Worm (Caenorhabditis elegans) whole organism, early embryonic: Measurements from ENCODE around the gene cyp-33C8.

Source experiments
- B0310.2 ChIP-seq: sonication (generic microtip); optimal IDR thresholded peaks from 2 replicates; lab custom pipeline; 2016; ENCODE audit warnings: mild to moderate bottlenecking, missing genetic modification characterization, missing compliant biosample characterization
- F13C5.2 ChIP-seq: sonication (generic microtip); optimal IDR thresholded peaks from 2 replicates; lab custom pipeline; 2017; ENCODE audit warnings: mild to moderate bottlenecking, missing genetic modification characterization, inconsistent platforms, missing compliant biosample characterization
- aly-1 ChIP-seq: sonication (generic microtip); optimal IDR thresholded peaks from 2 replicates; lab custom pipeline; 2016; ENCODE audit warnings: missing genetic modification characterization, missing compliant biosample characterization
- ama-1 ChIP-seq: fragments of 150-350 bp; optimal IDR thresholded peaks from 2 replicates; lab custom pipeline; 2014
- ceh-13 ChIP-seq: fragments of 200-800 bp; sonication (Bioruptor generic); optimal IDR thresholded peaks from 2 replicates; lab custom pipeline; 2018; ENCODE audit warnings: mild to moderate bottlenecking, missing genetic modification characterization, missing compliant biosample characterization
- ceh-36 ChIP-seq: sonication (generic microtip); optimal IDR thresholded peaks from 2 replicates; lab custom pipeline; 2016; ENCODE audit warnings: missing genetic modification characterization, inconsistent platforms, missing compliant biosample characterization
- ets-7 ChIP-seq: sonication (generic microtip); optimal IDR thresholded peaks from 2 replicates; lab custom pipeline; 2016; ENCODE audit warnings: missing genotype, missing genetic modification characterization, missing compliant biosample characterization
- flt-1 ChIP-seq: fragments of 200-800 bp; sonication (Bioruptor generic); IDR thresholded peaks from 2 replicates; pipeline ENCODE4 v1.3.6; 2022; ENCODE audit warnings: missing genetic modification characterization, missing compliant biosample characterization
- hmbx-1 ChIP-seq: sonication (generic microtip); optimal IDR thresholded peaks from 2 replicates; lab custom pipeline; 2016; ENCODE audit warnings: mild to moderate bottlenecking, missing genetic modification characterization, missing compliant biosample characterization
- hmg-4 ChIP-seq: fragments of 200-800 bp; sonication (Bioruptor generic); optimal IDR thresholded peaks from 2 replicates; lab custom pipeline; 2018; ENCODE audit warnings: mild to moderate bottlenecking, missing genetic modification characterization, missing compliant biosample characterization
- hnd-1 ChIP-seq: sonication (generic microtip); optimal IDR thresholded peaks from 2 replicates; lab custom pipeline; 2016; ENCODE audit warnings: missing genetic modification characterization, missing compliant biosample characterization
- pes-1 ChIP-seq: fragments of 200-800 bp; sonication (Bioruptor generic); IDR thresholded peaks from 2 replicates; pipeline ENCODE4 v1.3.6; 2022; ENCODE audit warnings: missing genetic modification reagents, missing genetic modification characterization, missing compliant biosample characterization
- scrt-1 ChIP-seq: fragments of 200-800 bp; sonication (Bioruptor generic); IDR thresholded peaks from 2 replicates; pipeline ENCODE4 v1.3.6; 2022; ENCODE audit warnings: missing genetic modification characterization, missing compliant biosample characterization
- sea-1 ChIP-seq: fragments of 200-800 bp; sonication (Bioruptor generic); conservative IDR thresholded peaks from 2 replicates; pipeline ENCODE4 v1.3.6; 2022; ENCODE audit warnings: missing genetic modification characterization, missing compliant biosample characterization
- tbx-11 ChIP-seq: fragments of 200-800 bp; sonication (Bioruptor generic); IDR thresholded peaks from 2 replicates; pipeline ENCODE4 v1.3.6; 2022; ENCODE audit warnings: missing genetic modification characterization, missing compliant biosample characterization
- tbx-37 ChIP-seq: fragments of 200-800 bp; sonication (Bioruptor generic); conservative IDR thresholded peaks from 2 replicates; pipeline ENCODE4 v1.3.6; 2022; ENCODE audit warnings: missing genetic modification reagents, missing genetic modification characterization, missing compliant biosample characterization
- tra-4 ChIP-seq: sonication (generic microtip); optimal IDR thresholded peaks from 2 replicates; lab custom pipeline; 2017; ENCODE audit warnings: missing genetic modification characterization, missing compliant biosample characterization

The cyp-33C8 gene

ce11 chrV:3808336-3808735 lies 5.0 kb upstream of the cyp-33C8 start, which contains the start of gene srw-6:
TSS of gene srw-6 (plus strand) at chrV:3808636.
- TF ChIP-seq aly-1 (tag; lab: Kevin White, UChicago) (no peak), tbx-11 (GFP tag; lab: Robert Waterston, UW) (no peak), F13C5.2 (tag; lab: Kevin White, UChicago) (no peak), tbx-37 (no peak), ets-7 (tag; lab: Kevin White, UChicago) (no peak), pes-1 (GFP tag; lab: Robert Waterston, UW) (no peak), B0310.2 (tag; lab: Kevin White, UChicago) (no peak), ceh-36 (tag; lab: Kevin White, UChicago) (no peak), sea-1 (GFP tag; lab: Robert Waterston, UW) (no peak), ceh-13 (GFP tag; lab: Kevin White, UChicago) (no peak), scrt-1 (GFP tag; lab: Robert Waterston, UW) (no peak)

ce11 chrV:3807846-3808245 lies 4.5 kb upstream of the cyp-33C8 start:
- TF ChIP-seq ama-1 (no peak), hmbx-1 (tag; lab: Kevin White, UChicago) (no peak), aly-1 (tag; lab: Kevin White, UChicago) (no peak), tbx-11 (GFP tag; lab: Robert Waterston, UW) (no peak), ceh-13 (GFP tag; lab: Kevin White, UChicago) (no peak), flt-1 (no peak), sea-1 (GFP tag; lab: Robert Waterston, UW) (no peak)

- TF ChIP-seq ama-1 (no peak), tbx-11 (GFP tag; lab: Robert Waterston, UW) (no peak), flt-1 (no peak), scrt-1 (GFP tag; lab: Robert Waterston, UW) (no peak), B0310.2 (tag; lab: Kevin White, UChicago) (no peak), sea-1 (GFP tag; lab: Robert Waterston, UW) (no peak), tra-4 (no peak), hmg-4 (GFP tag; lab: Kevin White, UChicago) (no peak), hmbx-1 (tag; lab: Kevin White, UChicago) (no peak), ceh-13 (GFP tag; lab: Kevin White, UChicago) (no peak), aly-1 (tag; lab: Kevin White, UChicago) (no peak), ets-7 (tag; lab: Kevin White, UChicago) (no peak), F13C5.2 (tag; lab: Kevin White, UChicago) (no peak), ceh-36 (tag; lab: Kevin White, UChicago) (no peak), pes-1 (GFP tag; lab: Robert Waterston, UW) (no peak), tbx-37 (no peak), hnd-1 (tag; lab: Kevin White, UChicago) (no peak)
Measured at ce11 chrV:3805961-3806360, 2.6 kb upstream of the cyp-33C8 start, which contains the start of gene srw-7. TSS of gene srw-7 (plus strand) at chrV:3806261.

- TF ChIP-seq sea-1 (GFP tag; lab: Robert Waterston, UW): no peak
- TF ChIP-seq flt-1: no peak
- TF ChIP-seq ama-1: no peak
- no peak for TF ChIP-seq hnd-1 (tag; lab: Kevin White, UChicago)
- TF ChIP-seq ceh-13 (GFP tag; lab: Kevin White, UChicago): no peak
- TF ChIP-seq tbx-37: no peak
- TF ChIP-seq pes-1 (GFP tag; lab: Robert Waterston, UW): no peak
- TF ChIP-seq hmbx-1 (tag; lab: Kevin White, UChicago): no peak
- no peak for TF ChIP-seq aly-1 (tag; lab: Kevin White, UChicago)
- no peak for TF ChIP-seq hmg-4 (GFP tag; lab: Kevin White, UChicago)
- TF ChIP-seq tbx-11 (GFP tag; lab: Robert Waterston, UW): no peak
- TF ChIP-seq B0310.2 (tag; lab: Kevin White, UChicago): no peak
- TF ChIP-seq ets-7 (tag; lab: Kevin White, UChicago): no peak
- TF ChIP-seq scrt-1 (GFP tag; lab: Robert Waterston, UW): no peak
Measured at ce11 chrV:3805499-3805898, 2.2 kb upstream of the cyp-33C8 start, which contains the start of gene R08F11.4. TSS of gene R08F11.4 (minus strand) at chrV:3805527.

- TF ChIP-seq B0310.2 (tag; lab: Kevin White, UChicago): no peak
Measured at ce11 chrV:3801787-3802417, 1.4 kb downstream of the cyp-33C8 start.

ce11 chrV:3800378-3800777 lies 3.0 kb downstream of the cyp-33C8 start, which contains the start of gene srt-30:
TSS of gene srt-30 (minus strand) at chrV:3800478.
- TF ChIP-seq F13C5.2 (tag; lab: Kevin White, UChicago) (no peak), pes-1 (GFP tag; lab: Robert Waterston, UW) (no peak), ceh-36 (tag; lab: Kevin White, UChicago) (no peak), ets-7 (tag; lab: Kevin White, UChicago) (no peak), hmbx-1 (tag; lab: Kevin White, UChicago) (no peak), scrt-1 (GFP tag; lab: Robert Waterston, UW) (no peak), B0310.2 (tag; lab: Kevin White, UChicago) (no peak), aly-1 (tag; lab: Kevin White, UChicago) (no peak), tbx-37 (no peak), hnd-1 (tag; lab: Kevin White, UChicago) (no peak), hmg-4 (GFP tag; lab: Kevin White, UChicago) (no peak), sea-1 (GFP tag; lab: Robert Waterston, UW) (no peak), flt-1 (no peak), ceh-13 (GFP tag; lab: Kevin White, UChicago) (no peak), ama-1 (no peak), tra-4 (no peak)

ce11 chrV:3799737-3800136 lies 3.6 kb downstream of the cyp-33C8 start:
- no peak for TF ChIP-seq hmbx-1 (tag; lab: Kevin White, UChicago)
- no peak for TF ChIP-seq tbx-37
- no peak for TF ChIP-seq tbx-11 (GFP tag; lab: Robert Waterston, UW)
- TF ChIP-seq ama-1: no peak
- TF ChIP-seq flt-1: no peak
- TF ChIP-seq scrt-1 (GFP tag; lab: Robert Waterston, UW): no peak
- no peak for TF ChIP-seq ceh-36 (tag; lab: Kevin White, UChicago)
- TF ChIP-seq sea-1 (GFP tag; lab: Robert Waterston, UW): no peak
- no peak for TF ChIP-seq hnd-1 (tag; lab: Kevin White, UChicago)
- no peak for TF ChIP-seq hmg-4 (GFP tag; lab: Kevin White, UChicago)
